Fruit fly (Drosophila melanogaster): ENCODE data around the gene RfC38.

RfC38 gene

dm6 chr2L:11123499-11123898 lies 6.9 kb downstream of the RfC38 start, which contains the start of the genes Csl4 and Nup160 (continued):
- TF ChIP-seq CG8281 (tag; optimal IDR thresholded peaks at IDR 0.05), result no peak
- peak; percentile 77 for TF ChIP-seq CG4424 (GFP tag; optimal IDR thresholded peaks at IDR 0.05)
- TF ChIP-seq Sry-δ (GFP tag; optimal IDR thresholded peaks at IDR 0.05), result peak; percentile 63
- TF ChIP-seq lola (GFP tag; optimal IDR thresholded peaks at IDR 0.05), result peak in 1 of 3 experiments; percentile 67
- TF ChIP-seq CG31224 (GFP tag; IDR thresholded peaks at IDR 0.05), result peak; percentile 63
- TF ChIP-seq CG7271 (tag; optimal IDR thresholded peaks at IDR 0.05), result peak; percentile 7
- TF ChIP-seq CG16779 (GFP tag; IDR thresholded peaks at IDR 0.05), result peak; percentile 61; the same call in 1 of the 2 replicates
- TF ChIP-seq Pdp1 (GFP tag; optimal IDR thresholded peaks at IDR 0.05), result peak; percentile 83 to 85
- TF ChIP-seq CG16815 (GFP tag; optimal IDR thresholded peaks at IDR 0.05), result no peak
- TF ChIP-seq Mrtf (GFP tag; IDR thresholded peaks at IDR 0.05), result no peak
- TF ChIP-seq vnd (GFP tag; IDR thresholded peaks at IDR 0.05; ENCODE audit: partially characterized antibody), result no peak
- no peak for TF ChIP-seq run (tag; optimal IDR thresholded peaks at IDR 0.05)
- peak; percentile 88 for TF ChIP-seq Bteb2 (GFP tag; optimal IDR thresholded peaks at IDR 0.05)
- no peak; the same call in 2 of the 3 replicates for TF ChIP-seq Doc3 (GFP tag; IDR thresholded peaks at IDR 0.05; ENCODE audit: partially characterized antibody)
- no peak for TF ChIP-seq hb (GFP tag; IDR thresholded peaks at IDR 0.05; ENCODE audit: partially characterized antibody)
- TF ChIP-seq CG7357 (GFP tag; IDR thresholded peaks at IDR 0.05), result peak; percentile 34; the same call in 1 of the 3 replicates
- peak; percentile 69 for TF ChIP-seq CG5245 (GFP tag; optimal IDR thresholded peaks at IDR 0.05)
- peak; percentile 23 for TF ChIP-seq CTCF (GFP tag; optimal IDR thresholded peaks at IDR 0.05)
- TF ChIP-seq CG12104 (GFP tag; optimal IDR thresholded peaks at IDR 0.05), result peak; percentile 26
- TF ChIP-seq grau (tag; optimal IDR thresholded peaks at IDR 0.05), result peak; percentile 74
- peak; percentile 77 for TF ChIP-seq nmo (GFP tag; optimal IDR thresholded peaks at IDR 0.05)
- TF ChIP-seq ttk (GFP tag; IDR thresholded peaks at IDR 0.05), result peak; percentile 74
- no peak for TF ChIP-seq usp (GFP tag; optimal IDR thresholded peaks at IDR 0.05)
- no peak for TF ChIP-seq z (GFP tag; IDR thresholded peaks at IDR 0.05)
- peak; percentile 52; the same call in 2 of the 3 replicates for TF ChIP-seq CG14050 (GFP tag; IDR thresholded peaks at IDR 0.05)
- no peak for TF ChIP-seq CG10565 (GFP tag; optimal IDR thresholded peaks at IDR 0.05)
- peak; percentile 66 for TF ChIP-seq CG9727 (GFP tag; optimal IDR thresholded peaks at IDR 0.05)
- no peak for TF ChIP-seq Hey (tag; optimal IDR thresholded peaks at IDR 0.05)
- no peak for TF ChIP-seq Hmr (GFP tag; optimal IDR thresholded peaks at IDR 0.05)
- TF ChIP-seq CG2875 (GFP tag; optimal IDR thresholded peaks at IDR 0.05), result no peak
- 0 out of 2 replicates have a peak, but pooled peaks have one; percentile 33 for TF ChIP-seq toy (GFP tag; IDR thresholded peaks at IDR 0.05)
- TF ChIP-seq CG12769 (tag; optimal IDR thresholded peaks at IDR 0.05), result no peak
- peak; percentile 60 for TF ChIP-seq Rx (GFP tag; IDR thresholded peaks at IDR 0.05)
- no peak for TF ChIP-seq CG11723 (GFP tag; optimal IDR thresholded peaks at IDR 0.05)
- TF ChIP-seq Dfd (GFP tag; optimal IDR thresholded peaks at IDR 0.05), result no peak
- TF ChIP-seq CG18476 (GFP tag; optimal IDR thresholded peaks at IDR 0.05), result peak; percentile 68
- peak; percentile 61 for TF ChIP-seq NK7.1 (GFP tag; optimal IDR thresholded peaks at IDR 0.05)
- TF ChIP-seq ken (GFP tag; IDR thresholded peaks at IDR 0.05), result peak; percentile 85
- TF ChIP-seq CG2129 (GFP tag; IDR thresholded peaks at IDR 0.05; ENCODE audit: partially characterized antibody), result no peak
- no peak for TF ChIP-seq CkIIα-i1 (GFP tag; IDR thresholded peaks at IDR 0.05)
- no peak for TF ChIP-seq onecut (GFP tag; IDR thresholded peaks at IDR 0.05)
- TF ChIP-seq CG13894 (tag; optimal IDR thresholded peaks at IDR 0.05), result no peak
- TF ChIP-seq Atf-2 (GFP tag; optimal IDR thresholded peaks at IDR 0.05), result peak; percentile 67
- TF ChIP-seq D19B (GFP tag; optimal IDR thresholded peaks at IDR 0.05), result no peak
- no peak for TF ChIP-seq CG4328 (GFP tag; optimal IDR thresholded peaks at IDR 0.05)
- peak; percentile 61; the same call in 1 of the 2 replicates for TF ChIP-seq CG6272 (GFP tag; IDR thresholded peaks at IDR 0.05)
- peak; percentile 83 for TF ChIP-seq Xrp1 (GFP tag; IDR thresholded peaks at IDR 0.05)
- TF ChIP-seq CG11247 (GFP tag; IDR thresholded peaks at IDR 0.05), result peak; percentile 72
- TF ChIP-seq wek (GFP tag; optimal IDR thresholded peaks at IDR 0.05), result no peak
- TF ChIP-seq caup (GFP tag; optimal IDR thresholded peaks at IDR 0.05; ENCODE audit: severe bottlenecking), result peak; percentile 74
- TF ChIP-seq gcm (GFP tag; optimal IDR thresholded peaks at IDR 0.05), result no peak
